Fruit fly (Drosophila melanogaster) whole organism, wandering third instar larva: ENCODE results near the gene Muc18B.
A peak's percentile ranks its signal among the peaks of the same experiment; 100 is the strongest.

ENCODE experiments used
- Abd-B ChIP-seq: fragments of >200 bp; optimal IDR thresholded peaks from 2 replicates; lab custom pipeline; 2017; ENCODE audit warnings: missing biosample characterization, missing genetic modification characterization
- CG9705 ChIP-seq: fragments of 200-800 bp; sonication (Bioruptor generic); optimal IDR thresholded peaks from 2 replicates; lab custom pipeline; 2018; ENCODE audit warnings: missing biosample characterization, mild to moderate bottlenecking, missing genetic modification characterization
- CrebA ChIP-seq: fragments of 200-800 bp; sonication (Bioruptor generic); optimal IDR thresholded peaks from 2 replicates; lab custom pipeline; 2016; ENCODE audit warnings: missing biosample characterization, mild to moderate bottlenecking, missing genetic modification characterization, borderline replicate concordance
- Dfd ChIP-seq: fragments of >200 bp; optimal IDR thresholded peaks from 2 replicates; lab custom pipeline; 2017; ENCODE audit warnings: missing biosample characterization, missing genetic modification characterization
- Dif ChIP-seq: fragments of 200-275, 200-300 bp; sonication (Bioruptor generic); optimal IDR thresholded peaks from 2 replicates; lab custom pipeline; 2018; ENCODE audit warnings: missing biosample characterization, missing genetic modification characterization; ENCODE audit not compliant: partially characterized antibody
- GATAd ChIP-seq: sonication (Bioruptor generic); optimal IDR thresholded peaks from 2 replicates; lab custom pipeline; 2016; ENCODE audit warnings: missing biosample characterization, missing genetic modification characterization
- HLH106 ChIP-seq: fragments of 200-800 bp; optimal IDR thresholded peaks from 3 replicates; lab custom pipeline; 2019; ENCODE audit warnings: missing biosample characterization, mild to moderate bottlenecking, missing genetic modification characterization, moderate library complexity
- Hnf4 ChIP-seq: fragments of 200-800 bp; sonication (Bioruptor generic); optimal IDR thresholded peaks from 2 replicates; lab custom pipeline; 2016; ENCODE audit warnings: missing biosample characterization, mild to moderate bottlenecking, missing genetic modification characterization
- Hr78 ChIP-seq: fragments of >200 bp; optimal IDR thresholded peaks from 2 replicates; lab custom pipeline; 2017; ENCODE audit warnings: missing biosample characterization, missing genetic modification characterization
- Hr83 ChIP-seq: fragments of 200-300 bp; sonication (Bioruptor generic); optimal IDR thresholded peaks from 2 replicates; lab custom pipeline; 2016; ENCODE audit warnings: missing biosample characterization, mild to moderate bottlenecking, missing genetic modification characterization, moderate library complexity; ENCODE audit not compliant: poor library complexity, severe bottlenecking
- Mio ChIP-seq: sonication (Bioruptor generic); optimal IDR thresholded peaks from 2 replicates; lab custom pipeline; 2016; ENCODE audit warnings: missing biosample characterization, missing genetic modification characterization
- Myc ChIP-seq: fragments of >200 bp; optimal IDR thresholded peaks from 2 replicates; lab custom pipeline; 2017
- N ChIP-seq: fragments of >200 bp; optimal IDR thresholded peaks from 2 replicates; lab custom pipeline; 2018; ENCODE audit warnings: missing biosample characterization, missing external identifiers, missing genetic modification characterization
- OdsH ChIP-seq: fragments of 200-800 bp; sonication (Bioruptor generic); optimal IDR thresholded peaks from 2 replicates; lab custom pipeline; 2016; ENCODE audit warnings: missing biosample characterization, mild to moderate bottlenecking, missing genetic modification characterization
- Rel ChIP-seq, 2 experiments: fragments of 200-800 bp; sonication (Bioruptor generic) in 1 of 2; optimal IDR thresholded peaks; 2 replicates in 1 of 2; 3 replicates in 1 of 2; lab custom pipeline; 2016 to 2019; ENCODE audit warnings: mild to moderate bottlenecking in 2 of 2, missing biosample characterization in 2 of 2, missing genetic modification characterization in 2 of 2, moderate library complexity in 1 of 2
- Sp1 ChIP-seq: fragments of 200-800 bp; sonication (Bioruptor generic); optimal IDR thresholded peaks from 3 replicates; lab custom pipeline; 2019; ENCODE audit warnings: missing biosample characterization, mild to moderate bottlenecking, missing genetic modification characterization, moderate library complexity
- Vsx2 ChIP-seq: fragments of 200-300, 225-300 bp; sonication (Bioruptor generic); optimal IDR thresholded peaks from 2 replicates; lab custom pipeline; 2018; ENCODE audit warnings: missing biosample characterization, missing genetic modification characterization; ENCODE audit not compliant: partially characterized antibody
- brk ChIP-seq: fragments of 200-800 bp; sonication (Bioruptor generic); optimal IDR thresholded peaks from 2 replicates; lab custom pipeline; 2016; ENCODE audit warnings: missing biosample characterization, mild to moderate bottlenecking, missing genetic modification characterization
- dl ChIP-seq, 2 experiments: fragments of 175-275, 200-275 bp in 1 of 2; fragments of 200-275 bp in 1 of 2; sonication (Bioruptor generic); optimal IDR thresholded peaks; lab custom pipeline; 2018; ENCODE audit warnings: mild to moderate bottlenecking in 2 of 2, missing biosample characterization in 2 of 2, missing genetic modification characterization in 2 of 2, moderate library complexity in 2 of 2; ENCODE audit not compliant: partially characterized antibody in 2 of 2, insufficient read depth in 1 of 2
- ey ChIP-seq: fragments of 200-800 bp; sonication (Bioruptor generic); optimal IDR thresholded peaks from 2 replicates; lab custom pipeline; 2016; ENCODE audit warnings: missing biosample characterization, missing genetic modification characterization
- foxo ChIP-seq, 2 experiments: fragments of 200-800 bp; sonication (Bioruptor generic); optimal IDR thresholded peaks; 2 replicates in 1 of 2; 3 replicates in 1 of 2; lab custom pipeline; 2016 to 2017; ENCODE audit warnings: missing biosample characterization in 2 of 2, missing genetic modification characterization in 2 of 2
- fru ChIP-seq: fragments of 200-800 bp; sonication (Bioruptor generic); optimal IDR thresholded peaks from 3 replicates; lab custom pipeline; 2016; ENCODE audit warnings: missing biosample characterization, mild to moderate bottlenecking, missing genetic modification characterization
- h ChIP-seq: fragments of 200-800 bp; sonication (Bioruptor generic); optimal IDR thresholded peaks from 3 replicates; lab custom pipeline; 2016; ENCODE audit warnings: missing biosample characterization, mild to moderate bottlenecking, missing genetic modification characterization
- jim ChIP-seq: fragments of 175-275, 200-325 bp; sonication (Bioruptor generic); optimal IDR thresholded peaks from 2 replicates; lab custom pipeline; 2016; ENCODE audit warnings: missing biosample characterization, mild to moderate bottlenecking, missing genetic modification characterization
- lola ChIP-seq: fragments of >200 bp; optimal IDR thresholded peaks from 2 replicates; lab custom pipeline; 2017; ENCODE audit warnings: missing biosample characterization, missing genetic modification characterization
- pan ChIP-seq: fragments of >200 bp; optimal IDR thresholded peaks from 2 replicates; lab custom pipeline; 2017
- psq ChIP-seq: fragments of 200-800 bp; sonication (Bioruptor generic); optimal IDR thresholded peaks from 3 replicates; lab custom pipeline; 2017; ENCODE audit warnings: missing biosample characterization, mild to moderate bottlenecking, missing genetic modification characterization, moderate library complexity
- rgr ChIP-seq: fragments of 200-800 bp; sonication (Bioruptor generic); optimal IDR thresholded peaks from 3 replicates; lab custom pipeline; 2016; ENCODE audit warnings: missing biosample characterization, mild to moderate bottlenecking, missing genetic modification characterization
- sage ChIP-seq: fragments of 200-800 bp; sonication (Bioruptor generic); optimal IDR thresholded peaks from 2 replicates; lab custom pipeline; 2016; ENCODE audit warnings: missing biosample characterization, mild to moderate bottlenecking, missing genetic modification characterization
- sv ChIP-seq: fragments of 200-800 bp; sonication (Bioruptor generic); optimal IDR thresholded peaks from 3 replicates; lab custom pipeline; 2016; ENCODE audit warnings: missing biosample characterization, missing genetic modification characterization
- tai ChIP-seq: sonication (Bioruptor generic); optimal IDR thresholded peaks from 2 replicates; lab custom pipeline; 2016; ENCODE audit warnings: missing biosample characterization, missing genetic modification characterization
- usp ChIP-seq: fragments of >200 bp; optimal IDR thresholded peaks from 2 replicates; lab custom pipeline; 2017; ENCODE audit warnings: missing biosample characterization, missing genetic modification characterization
- woc ChIP-seq: sonication (Bioruptor generic); optimal IDR thresholded peaks from 2 replicates; lab custom pipeline; 2016; ENCODE audit warnings: missing biosample characterization, mild to moderate bottlenecking, missing genetic modification characterization

Gene Muc18B

dm6 chrX:19212954-19213353 is 2.4 kb upstream of the Muc18B start, which contains the start of gene Mur18B:
Gene Mur18B, plus strand, starts transcription at chrX:19213254.
- TF ChIP-seq Hnf4 (GFP tag; lab: Kevin White, UChicago) (no peak), Sp1 (GFP tag; lab: Kevin White, UChicago) (no peak), Dfd (no peak), rgr (GFP tag; lab: Kevin White, UChicago) (no peak), Abd-B (GFP tag; lab: Kevin White, UChicago) (no peak), Hr83 (no peak), brk (no peak), pan (lab: Kevin White, UChicago) (no peak), Rel (GFP tag; optimal IDR thresholded peaks at IDR 0.05; lab: Kevin White, UChicago) (no peak), Rel (tag; optimal IDR thresholded peaks at IDR 0.05; lab: Kevin White, UChicago) (no peak), Mio (GFP tag; lab: Kevin White, UChicago) (no peak), sv (GFP tag; lab: Kevin White, UChicago) (no peak), N (GFP tag; lab: Kevin White, UChicago) (no peak), sage (GFP tag; lab: Kevin White, UChicago) (no peak), psq (no peak), OdsH (no peak), usp (GFP tag; lab: Kevin White, UChicago) (no peak), CrebA (GFP tag; lab: Kevin White, UChicago) (no peak), CG9705 (GFP tag; lab: Kevin White, UChicago) (no peak), jim (GFP tag; lab: Kevin White, UChicago) (no peak), tai (GFP tag; lab: Kevin White, UChicago) (no peak)

dm6 chrX:19216671-19217070 is 1.4 kb downstream of the Muc18B start:
- TF ChIP-seq brk (no peak), Vsx2 (GFP tag; lab: Kevin White, UChicago) (peak; percentile 64), Hnf4 (GFP tag; lab: Kevin White, UChicago) (no peak), Dfd (no peak)

- TF ChIP-seq dl (GFP tag; optimal IDR thresholded peaks at IDR 0.05; lab: Kevin White, UChicago; ENCODE audit: insufficient read depth in 1 of 2, partially characterized antibody in 2 of 2) (peak; percentile 68), sage (GFP tag; lab: Kevin White, UChicago) (no peak), fru (GFP tag; lab: Kevin White, UChicago) (no peak), Vsx2 (GFP tag; lab: Kevin White, UChicago) (peak; percentile 46), HLH106 (tag; lab: Kevin White, UChicago) (no peak), Abd-B (GFP tag; lab: Kevin White, UChicago) (no peak), Dif (GFP tag; lab: Kevin White, UChicago) (peak; percentile 90), usp (GFP tag; lab: Kevin White, UChicago) (no peak)
Measured at dm6 chrX:19220415-19220814, 5.1 kb downstream of the Muc18B start, which contains the start of gene CG7884. Gene CG7884, plus strand, starts transcription at chrX:19220622.

dm6 chrX:19220963-19221572 is 5.8 kb downstream of the Muc18B start:
- no peak for TF ChIP-seq HLH106 (tag; lab: Kevin White, UChicago)
- TF ChIP-seq Hnf4 (GFP tag; lab: Kevin White, UChicago) = no peak
- TF ChIP-seq sv (GFP tag; lab: Kevin White, UChicago) = no peak
- no peak for TF ChIP-seq Myc (lab: Kevin White, UChicago)
- TF ChIP-seq tai (GFP tag; lab: Kevin White, UChicago) = no peak
- TF ChIP-seq fru (GFP tag; lab: Kevin White, UChicago) = no peak
- no peak for TF ChIP-seq dl (GFP tag; optimal IDR thresholded peaks at IDR 0.05; lab: Kevin White, UChicago; ENCODE audit: insufficient read depth in 1 of 2, partially characterized antibody in 2 of 2)
- TF ChIP-seq Dif (GFP tag; lab: Kevin White, UChicago) = no peak

- TF ChIP-seq woc (GFP tag; lab: Kevin White, UChicago) (no peak), Hr78 (GFP tag; lab: Kevin White, UChicago) (no peak), psq (peak; percentile 47), Vsx2 (GFP tag; lab: Kevin White, UChicago) (no peak), Abd-B (GFP tag; lab: Kevin White, UChicago) (no peak), fru (GFP tag; lab: Kevin White, UChicago) (no peak), GATAd (GFP tag; lab: Kevin White, UChicago) (no peak), Hnf4 (GFP tag; lab: Kevin White, UChicago) (no peak), h (GFP tag; lab: Kevin White, UChicago) (no peak), Sp1 (GFP tag; lab: Kevin White, UChicago) (peak; percentile 37), sage (GFP tag; lab: Kevin White, UChicago) (no peak), tai (GFP tag; lab: Kevin White, UChicago) (no peak), lola (GFP tag; lab: Kevin White, UChicago) (no peak), jim (GFP tag; lab: Kevin White, UChicago) (no peak), pan (lab: Kevin White, UChicago) (no peak), foxo (GFP tag; optimal IDR thresholded peaks at IDR 0.05; lab: Kevin White, UChicago) (peak in 1 of 2 experiments; percentile 32), CG9705 (GFP tag; lab: Kevin White, UChicago) (no peak), ey (GFP tag; lab: Kevin White, UChicago) (no peak)
Measured at dm6 chrX:19224580-19225303, 9.4 kb downstream of the Muc18B start.
